Fruit fly (Drosophila melanogaster) whole organism, wandering third instar larva: ENCODE measurements around the gene GstD9.

Experiments used
- GATAd ChIP-seq: sonication (Bioruptor generic); optimal IDR thresholded peaks from 2 replicates; lab custom pipeline; 2016; ENCODE audit warnings: missing biosample characterization, missing genetic modification characterization
- Myc ChIP-seq: fragments of >200 bp; optimal IDR thresholded peaks from 2 replicates; lab custom pipeline; 2017
- fru ChIP-seq: fragments of 200-800 bp; sonication (Bioruptor generic); optimal IDR thresholded peaks from 3 replicates; lab custom pipeline; 2016; ENCODE audit warnings: missing biosample characterization, mild to moderate bottlenecking, missing genetic modification characterization
- h ChIP-seq: fragments of 200-800 bp; sonication (Bioruptor generic); optimal IDR thresholded peaks from 3 replicates; lab custom pipeline; 2016; ENCODE audit warnings: missing biosample characterization, mild to moderate bottlenecking, missing genetic modification characterization
- lola ChIP-seq: fragments of >200 bp; optimal IDR thresholded peaks from 2 replicates; lab custom pipeline; 2017; ENCODE audit warnings: missing biosample characterization, missing genetic modification characterization
- pan ChIP-seq: fragments of >200 bp; optimal IDR thresholded peaks from 2 replicates; lab custom pipeline; 2017
- psq ChIP-seq: fragments of 200-800 bp; sonication (Bioruptor generic); optimal IDR thresholded peaks from 3 replicates; lab custom pipeline; 2017; ENCODE audit warnings: missing biosample characterization, mild to moderate bottlenecking, missing genetic modification characterization, moderate library complexity

dm6 chr3R:12383036-12383435 is 15.7 kb upstream of the GstD9 start, which contains the start of gene GstD11:
- TF ChIP-seq psq = no peak
- TF ChIP-seq fru = no peak
- TF ChIP-seq Myc (lab: Kevin White, UChicago) = no peak
- TF ChIP-seq lola (GFP tag; lab: Kevin White, UChicago) = no peak
- no peak for TF ChIP-seq pan (lab: Kevin White, UChicago)
- no peak for TF ChIP-seq h (GFP tag; lab: Kevin White, UChicago)
- no peak for TF ChIP-seq GATAd (GFP tag; lab: Kevin White, UChicago)
